Worm (Caenorhabditis elegans): ENCODE results near the gene srj-18.

Gene srj-18

DNA sequence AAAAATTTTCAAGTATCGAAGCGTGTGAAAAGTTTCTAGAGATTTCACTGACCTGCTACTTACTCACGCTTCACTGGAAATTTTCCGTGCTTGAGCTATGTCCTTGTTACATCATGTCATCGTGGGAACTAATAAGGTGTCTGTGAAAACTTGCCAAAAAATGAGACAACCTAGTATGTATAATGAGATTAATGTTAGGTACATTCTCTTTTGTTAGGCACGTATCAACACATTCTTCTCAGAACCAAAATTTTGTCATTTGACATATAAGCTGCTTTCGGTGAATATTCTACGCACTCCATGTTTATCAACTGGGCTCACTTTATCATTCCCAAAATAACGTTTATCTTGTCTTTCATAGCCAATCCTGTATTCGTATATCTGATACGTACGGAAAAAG is at the start of gene srj-18:
TSS of gene srj-18 (plus strand) at position 301 of the 400 bp plus-strand sequence.
- no peak for TF ChIP-seq scrt-1 (GFP tag; IDR thresholded peaks at IDR 0.05)
- no peak for TF ChIP-seq ama-1 (optimal IDR thresholded peaks at IDR 0.05)
- TF ChIP-seq tbx-11 (GFP tag; IDR thresholded peaks at IDR 0.05) = no peak
- no peak for TF ChIP-seq hmg-4 (GFP tag; optimal IDR thresholded peaks at IDR 0.05)
- TF ChIP-seq sea-1 (GFP tag; conservative IDR thresholded peaks at IDR 0.05) = no peak
- no peak for TF ChIP-seq tbx-37 (GFP tag; conservative IDR thresholded peaks at IDR 0.05)
- no peak for TF ChIP-seq hmbx-1 (tag; optimal IDR thresholded peaks at IDR 0.05)
- TF ChIP-seq ets-7 (tag; optimal IDR thresholded peaks at IDR 0.05) = no peak
- TF ChIP-seq F13C5.2 (tag; optimal IDR thresholded peaks at IDR 0.05) = no peak
- no peak for TF ChIP-seq tra-4 (tag; optimal IDR thresholded peaks at IDR 0.05)
- no peak for TF ChIP-seq ceh-13 (GFP tag; optimal IDR thresholded peaks at IDR 0.05)

DNA sequence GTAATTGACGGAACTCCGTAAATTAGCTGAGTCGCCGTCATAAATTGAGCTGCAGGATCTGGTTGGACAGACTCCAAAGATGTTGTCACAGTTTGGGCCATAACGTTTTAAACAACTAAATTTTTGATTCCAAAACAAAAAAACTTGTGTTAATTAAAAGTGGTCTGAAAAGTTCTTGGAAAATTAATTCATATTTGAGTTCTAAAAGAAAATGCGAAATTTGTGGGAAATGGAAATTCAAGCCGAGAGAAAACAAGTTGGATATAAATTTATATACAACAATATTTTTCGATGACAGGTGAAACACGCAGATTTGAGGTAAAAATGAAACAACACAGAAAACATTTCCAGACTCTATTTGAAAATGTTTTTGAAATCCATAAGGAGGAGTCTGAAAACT is 48.9 kb upstream of the srj-18 start, which contains the start of gene srg-59:
TSS of gene srg-59 (minus strand) at position 101 of the 400 bp plus-strand sequence.
- TF ChIP-seq B0310.2 (tag; optimal IDR thresholded peaks at IDR 0.05) (no peak), tbx-37 (GFP tag; conservative IDR thresholded peaks at IDR 0.05) (no peak), ceh-13 (GFP tag; optimal IDR thresholded peaks at IDR 0.05) (no peak), ceh-36 (tag; optimal IDR thresholded peaks at IDR 0.05) (no peak), hmbx-1 (tag; optimal IDR thresholded peaks at IDR 0.05) (no peak), flt-1 (GFP tag; IDR thresholded peaks at IDR 0.05) (no peak), scrt-1 (GFP tag; IDR thresholded peaks at IDR 0.05) (no peak), aly-1 (tag; optimal IDR thresholded peaks at IDR 0.05) (no peak), pes-1 (GFP tag; IDR thresholded peaks at IDR 0.05) (no peak), ama-1 (optimal IDR thresholded peaks at IDR 0.05) (no peak), tbx-11 (GFP tag; IDR thresholded peaks at IDR 0.05) (no peak), tra-4 (tag; optimal IDR thresholded peaks at IDR 0.05) (no peak), F13C5.2 (tag; optimal IDR thresholded peaks at IDR 0.05) (no peak), ets-7 (tag; optimal IDR thresholded peaks at IDR 0.05) (no peak), hmg-4 (GFP tag; optimal IDR thresholded peaks at IDR 0.05) (no peak), hnd-1 (tag; optimal IDR thresholded peaks at IDR 0.05) (no peak), sea-1 (GFP tag; conservative IDR thresholded peaks at IDR 0.05) (no peak)

DNA sequence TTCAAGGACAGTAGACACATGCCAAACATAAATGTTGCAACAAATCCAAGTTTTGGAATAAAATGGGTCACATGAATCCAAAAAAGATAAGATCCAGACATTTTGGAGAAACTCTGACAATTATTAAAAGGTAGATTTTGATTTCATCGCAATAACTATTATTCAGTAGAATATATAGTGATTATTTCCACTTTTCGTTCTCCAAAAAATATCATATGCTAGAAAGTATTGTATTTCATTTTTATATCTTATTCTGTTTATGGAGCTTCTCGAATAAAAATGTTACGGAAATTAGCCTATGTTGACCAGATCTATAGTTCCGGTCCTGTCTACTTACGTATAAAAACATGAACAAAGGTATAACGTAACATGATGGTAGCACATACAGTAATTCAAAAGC is 47.0 kb upstream of the srj-18 start, which contains the start of gene str-13:
TSS of gene str-13 (minus strand) at position 101 of the 400 bp plus-strand sequence.
- TF ChIP-seq ceh-36 (tag; optimal IDR thresholded peaks at IDR 0.05) (no peak), scrt-1 (GFP tag; IDR thresholded peaks at IDR 0.05) (no peak), tra-4 (tag; optimal IDR thresholded peaks at IDR 0.05) (no peak), pes-1 (GFP tag; IDR thresholded peaks at IDR 0.05) (no peak), tbx-37 (GFP tag; conservative IDR thresholded peaks at IDR 0.05) (no peak)

DNA sequence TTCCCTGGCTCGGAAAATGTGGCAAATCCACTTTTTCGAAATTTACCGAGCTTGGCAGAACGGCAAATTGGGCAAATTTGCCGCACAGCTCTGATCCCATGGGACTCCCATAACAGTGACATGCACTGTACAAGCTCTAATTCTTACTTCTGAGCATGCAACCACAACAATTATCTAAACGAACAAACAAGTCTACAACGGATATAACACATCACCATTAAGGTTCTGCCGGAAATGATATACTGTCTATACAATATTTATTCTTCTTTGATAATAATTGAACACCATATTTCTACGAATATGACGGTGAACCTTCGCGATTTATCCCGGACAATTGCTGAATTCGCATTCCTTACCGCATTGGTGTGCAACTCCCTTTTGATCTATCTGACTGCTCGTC is 45.9 kb upstream of the srj-18 start, which contains the start of gene str-33:
TSS of gene str-33 (plus strand) at position 301 of the 400 bp plus-strand sequence.
- no peak for TF ChIP-seq pes-1 (GFP tag; IDR thresholded peaks at IDR 0.05)
- TF ChIP-seq tbx-37 (GFP tag; conservative IDR thresholded peaks at IDR 0.05) = no peak
- no peak for TF ChIP-seq hmg-4 (GFP tag; optimal IDR thresholded peaks at IDR 0.05)
- TF ChIP-seq sea-1 (GFP tag; conservative IDR thresholded peaks at IDR 0.05) = no peak
- TF ChIP-seq tra-4 (tag; optimal IDR thresholded peaks at IDR 0.05) = no peak

DNA sequence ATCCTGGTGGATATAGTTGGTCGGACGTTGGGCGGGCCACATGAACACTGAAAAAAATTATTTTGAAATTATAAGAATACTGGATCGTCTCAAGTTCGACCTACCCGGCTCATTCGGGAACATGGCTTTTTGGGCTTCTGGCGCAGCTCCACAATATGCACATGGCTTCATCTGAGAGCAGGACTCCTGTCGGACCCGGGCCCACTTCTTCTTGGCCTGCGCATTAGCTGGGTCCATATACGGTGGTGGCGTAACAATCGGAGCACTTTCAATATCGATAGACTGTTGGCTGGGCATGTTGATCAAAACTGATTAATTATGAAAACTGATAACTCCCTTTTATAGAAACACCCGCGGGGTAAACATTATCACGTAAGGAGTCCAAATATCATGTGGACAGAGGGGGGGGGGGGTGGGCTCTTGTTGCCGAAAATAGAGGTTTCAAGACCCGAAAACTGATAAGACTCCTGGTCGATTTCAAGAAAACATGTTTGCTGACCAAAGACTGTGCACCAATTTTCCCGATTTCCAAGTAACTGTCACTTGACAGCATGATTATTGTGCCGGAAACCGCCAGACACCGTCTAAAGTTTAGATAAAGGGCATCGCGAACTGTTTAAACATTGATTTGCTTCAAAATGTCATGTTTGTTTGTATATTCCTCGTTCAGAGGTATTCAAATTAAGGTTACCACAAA is 43.2 kb upstream of the srj-18 start, which contains the start of gene dod-3:
TSS of gene dod-3 (minus strand) at position 315 of the 697 bp plus-strand sequence.
- TF ChIP-seq B0310.2 (tag; optimal IDR thresholded peaks at IDR 0.05) = no peak
- TF ChIP-seq ceh-36 (tag; optimal IDR thresholded peaks at IDR 0.05) = no peak
- TF ChIP-seq hmbx-1 (tag; optimal IDR thresholded peaks at IDR 0.05) = no peak
- TF ChIP-seq flt-1 (GFP tag; IDR thresholded peaks at IDR 0.05) = no peak

DNA sequence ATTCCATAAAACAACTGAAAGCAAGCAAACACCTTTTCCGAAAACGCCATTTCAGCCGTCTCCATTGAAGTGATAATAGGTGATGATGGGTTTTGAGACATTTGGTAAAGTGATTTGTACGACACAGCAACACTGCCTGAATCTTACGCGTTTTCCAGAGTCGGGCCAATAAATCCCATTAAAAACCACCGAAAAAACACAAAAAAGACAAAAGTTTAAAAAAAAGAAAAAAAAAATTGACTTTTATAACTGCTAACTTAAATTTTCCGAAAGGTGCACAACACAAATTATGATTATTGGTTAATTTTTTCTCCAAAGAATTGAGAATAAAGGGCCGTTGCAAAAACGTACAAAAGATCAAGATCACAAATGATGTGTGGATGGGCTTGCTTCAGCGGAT is 39.8 kb upstream of the srj-18 start, which contains the start of gene srg-57:
TSS of gene srg-57 (minus strand) at position 101 of the 400 bp plus-strand sequence.
- TF ChIP-seq hmbx-1 (tag; optimal IDR thresholded peaks at IDR 0.05) (no peak), tra-4 (tag; optimal IDR thresholded peaks at IDR 0.05) (no peak), F13C5.2 (tag; optimal IDR thresholded peaks at IDR 0.05) (no peak), pes-1 (GFP tag; IDR thresholded peaks at IDR 0.05) (no peak), B0310.2 (tag; optimal IDR thresholded peaks at IDR 0.05) (no peak), tbx-37 (GFP tag; conservative IDR thresholded peaks at IDR 0.05) (no peak), hmg-4 (GFP tag; optimal IDR thresholded peaks at IDR 0.05) (no peak), ceh-36 (tag; optimal IDR thresholded peaks at IDR 0.05) (no peak), flt-1 (GFP tag; IDR thresholded peaks at IDR 0.05) (no peak), hnd-1 (tag; optimal IDR thresholded peaks at IDR 0.05) (no peak), aly-1 (tag; optimal IDR thresholded peaks at IDR 0.05) (no peak), ama-1 (optimal IDR thresholded peaks at IDR 0.05) (no peak), ets-7 (tag; optimal IDR thresholded peaks at IDR 0.05) (no peak), sea-1 (GFP tag; conservative IDR thresholded peaks at IDR 0.05) (no peak)

DNA sequence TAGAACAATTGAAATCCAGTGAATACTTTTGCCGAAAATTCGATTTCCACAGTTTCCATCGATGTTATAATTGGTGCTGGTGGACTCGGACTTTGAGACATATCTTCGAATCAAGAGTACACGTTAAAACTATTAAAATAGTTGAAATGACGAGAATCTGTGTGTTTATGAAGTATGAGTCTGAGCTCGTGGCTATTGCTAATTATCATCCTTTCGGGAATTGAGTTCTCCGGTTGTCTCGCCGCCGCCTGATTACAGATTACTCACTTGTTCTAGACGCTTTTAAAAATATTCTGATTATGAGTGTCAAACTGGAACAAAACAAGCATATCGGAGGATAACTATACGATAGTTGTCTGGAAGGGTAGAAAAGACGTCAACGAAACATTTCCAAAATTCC is 36.0 kb upstream of the srj-18 start, which contains the start of gene srg-56:
TSS of gene srg-56 (minus strand) at position 101 of the 400 bp plus-strand sequence.
- TF ChIP-seq sea-1 (GFP tag; conservative IDR thresholded peaks at IDR 0.05) (no peak), hmbx-1 (tag; optimal IDR thresholded peaks at IDR 0.05) (no peak), tbx-11 (GFP tag; IDR thresholded peaks at IDR 0.05) (no peak), tbx-37 (GFP tag; conservative IDR thresholded peaks at IDR 0.05) (no peak)

DNA sequence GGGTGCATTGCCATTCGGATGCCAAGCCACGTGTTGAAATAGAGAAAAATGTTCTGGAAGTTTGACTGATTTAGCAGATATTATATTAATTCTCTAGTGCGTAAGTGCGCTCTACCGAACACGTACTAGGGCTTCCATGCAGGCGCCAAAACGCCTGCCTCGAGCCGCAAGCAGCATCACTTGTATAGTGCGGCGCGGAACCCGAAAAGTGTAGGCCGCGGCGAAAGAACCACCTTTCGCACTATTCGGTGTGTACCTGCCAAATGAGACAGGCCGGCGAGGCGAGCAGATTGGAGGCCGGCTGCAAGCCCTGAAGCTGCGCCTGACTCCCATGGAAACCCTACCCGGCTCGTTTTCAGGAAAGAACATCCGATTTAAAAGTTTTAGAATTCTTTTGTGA is 34.5 kb upstream of the srj-18 start:
- TF ChIP-seq hmg-4 (GFP tag; optimal IDR thresholded peaks at IDR 0.05) = no peak

Data from whole organism, early embryonic.